Worm (Caenorhabditis elegans): Measurements from ENCODE around the gene lgc-55.

Gene lgc-55

DNA sequence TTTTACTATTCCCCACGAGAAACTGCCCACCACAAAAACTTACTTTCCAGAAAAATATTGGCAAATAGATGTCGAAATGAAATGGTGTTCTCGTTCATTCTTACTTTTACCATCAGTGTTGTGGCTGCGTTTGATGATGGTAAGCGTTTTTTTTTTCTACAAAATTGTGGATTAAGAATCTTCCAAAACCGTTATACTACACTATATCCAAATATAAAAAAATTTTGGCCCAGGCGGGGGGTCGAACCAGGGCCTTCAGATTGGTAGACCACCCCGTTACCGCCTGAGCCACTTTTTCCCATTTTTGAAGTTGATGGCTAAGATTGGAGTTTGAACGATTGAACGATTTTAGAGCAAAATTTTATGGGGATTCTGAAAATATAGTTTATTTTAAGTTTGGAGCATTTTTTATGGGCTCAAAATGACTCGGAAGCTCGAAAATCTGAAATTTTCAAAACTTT, at the start of gene lgc-55:
lgc-55 (plus strand) TSS at position 51 of the 461 bp plus-strand sequence.
- TF ChIP-seq med-1 (GFP tag; optimal IDR thresholded peaks at IDR 0.05; ENCODE audit: insufficient read depth) (no peak), T22C8.4 (GFP tag; IDR thresholded peaks at IDR 0.05) (no peak), cog-1 (tag; optimal IDR thresholded peaks at IDR 0.05) (no peak), tab-1 (GFP tag; IDR thresholded peaks at IDR 0.05) (no peak), ztf-23 (GFP tag; IDR thresholded peaks at IDR 0.05) (no peak), klf-2 (GFP tag; conservative IDR thresholded peaks at IDR 0.05) (no peak), ztf-29 (GFP tag; IDR thresholded peaks at IDR 0.05) (no peak), ref-1 (GFP tag; conservative IDR thresholded peaks at IDR 0.05) (no peak), flt-1 (GFP tag; IDR thresholded peaks at IDR 0.05) (no peak)

DNA sequence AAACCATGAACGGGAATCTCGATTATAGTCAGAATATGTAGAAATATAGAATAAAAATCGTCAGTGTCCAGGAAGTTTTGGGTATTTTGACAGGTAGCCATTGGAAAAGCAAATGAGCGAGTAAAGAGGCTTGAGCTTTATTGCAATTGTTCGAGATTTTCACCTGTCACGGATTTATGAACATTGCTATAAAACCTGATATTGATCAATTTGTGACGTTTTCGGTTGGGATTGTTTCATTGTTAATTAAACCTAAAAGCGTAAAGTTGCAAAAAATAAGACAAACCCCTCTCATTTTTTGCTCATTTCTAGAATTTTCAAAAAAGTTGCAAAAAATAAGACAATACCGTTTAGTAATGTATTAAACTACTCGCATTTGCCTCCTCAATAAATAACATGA, 44.6 kb upstream of the lgc-55 start, which contains the start of gene srh-183:
srh-183 (minus strand) TSS at position 101 of the 400 bp plus-strand sequence.
- no peak for TF ChIP-seq flt-1 (GFP tag; IDR thresholded peaks at IDR 0.05)
- no peak for TF ChIP-seq tab-1 (GFP tag; IDR thresholded peaks at IDR 0.05)
- no peak for TF ChIP-seq klf-2 (GFP tag; conservative IDR thresholded peaks at IDR 0.05)
- TF ChIP-seq med-1 (GFP tag; optimal IDR thresholded peaks at IDR 0.05; ENCODE audit: insufficient read depth), result no peak
- no peak for TF ChIP-seq ztf-23 (GFP tag; IDR thresholded peaks at IDR 0.05)

DNA sequence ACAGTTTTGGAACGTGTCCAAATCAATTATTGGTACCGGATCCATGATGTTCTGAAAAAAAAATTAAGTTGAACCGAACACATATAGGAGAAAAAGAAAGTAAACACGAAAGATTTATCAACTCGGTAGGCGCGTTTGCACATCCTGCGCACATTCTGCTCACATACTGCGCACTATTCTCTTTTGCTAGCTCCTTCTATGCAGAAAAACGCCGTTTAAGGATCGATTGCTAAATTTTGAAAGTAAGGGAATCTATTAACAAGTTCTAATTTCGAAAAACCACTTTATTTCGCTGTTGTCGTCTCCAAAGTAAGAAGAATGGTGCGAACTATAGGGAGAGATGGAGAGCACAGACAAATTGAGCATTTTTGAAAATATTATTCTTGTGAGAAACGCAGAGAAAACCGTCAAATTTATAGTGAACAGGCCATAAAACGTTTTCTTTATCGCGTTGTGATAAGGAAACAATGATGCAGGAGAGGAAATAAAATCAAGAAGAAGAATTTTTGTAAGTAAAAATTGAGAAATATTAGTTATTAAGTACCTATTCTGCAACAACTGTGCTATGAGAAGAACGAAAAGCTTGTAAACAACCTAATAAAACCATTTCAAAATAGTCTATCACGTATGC, 40.9 kb upstream of the lgc-55 start, which contains the start of gene Y60A3A.24:
Y60A3A.24 (minus strand) TSS at position 51 of the 631 bp plus-strand sequence.
- TF ChIP-seq med-1 (GFP tag; optimal IDR thresholded peaks at IDR 0.05; ENCODE audit: insufficient read depth), result no peak

DNA sequence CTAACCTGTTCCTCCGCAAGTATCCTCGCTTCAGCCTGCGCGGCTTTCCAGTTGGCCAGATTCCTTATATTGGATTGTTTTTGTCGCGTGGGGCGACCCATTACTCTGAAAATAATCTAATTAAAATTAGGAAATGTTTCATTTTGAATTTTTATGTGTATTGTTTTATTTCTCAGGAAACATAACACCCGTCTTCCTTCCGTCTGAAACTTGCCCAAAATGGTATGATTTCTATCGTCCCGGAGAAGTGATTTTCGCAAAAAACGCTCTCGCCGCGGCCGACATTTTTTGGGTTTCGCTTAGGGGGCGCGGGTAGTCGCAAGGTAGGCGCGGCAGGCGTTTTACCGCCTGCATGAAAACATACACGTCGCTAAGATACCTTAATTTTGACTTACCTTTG, 36.6 kb upstream of the lgc-55 start, which contains the start of gene clec-260:
clec-260 (minus strand) TSS at position 101 of the 400 bp plus-strand sequence.
- TF ChIP-seq med-1 (GFP tag; optimal IDR thresholded peaks at IDR 0.05; ENCODE audit: insufficient read depth) (no peak), ztf-29 (GFP tag; IDR thresholded peaks at IDR 0.05) (no peak), T22C8.4 (GFP tag; IDR thresholded peaks at IDR 0.05) (no peak), cog-1 (tag; optimal IDR thresholded peaks at IDR 0.05) (no peak), ztf-23 (GFP tag; IDR thresholded peaks at IDR 0.05) (no peak), klf-2 (GFP tag; conservative IDR thresholded peaks at IDR 0.05) (no peak), ref-1 (GFP tag; conservative IDR thresholded peaks at IDR 0.05) (no peak), tab-1 (GFP tag; IDR thresholded peaks at IDR 0.05) (no peak), flt-1 (GFP tag; IDR thresholded peaks at IDR 0.05) (no peak)

DNA sequence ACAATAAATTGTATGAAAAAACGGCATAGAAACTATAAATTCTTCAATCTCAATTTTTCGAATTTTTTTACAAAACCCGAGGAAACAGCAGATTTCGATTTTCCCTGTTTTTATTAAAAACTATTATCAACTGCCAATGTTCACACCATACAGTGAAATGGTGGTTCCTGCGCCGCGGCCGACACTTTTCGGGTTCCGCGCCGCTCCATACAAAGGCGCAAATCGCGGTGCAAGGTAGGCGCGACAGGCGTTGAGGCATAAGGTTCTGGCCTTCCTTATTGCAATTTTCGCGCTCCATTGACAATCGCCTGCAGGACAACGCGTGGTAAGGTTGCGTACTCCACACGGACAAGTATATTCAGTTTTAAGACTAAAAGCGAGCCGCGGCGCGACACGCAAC, 36.1 kb upstream of the lgc-55 start:
- TF ChIP-seq ztf-23 (GFP tag; IDR thresholded peaks at IDR 0.05) (no peak), T22C8.4 (GFP tag; IDR thresholded peaks at IDR 0.05) (no peak), flt-1 (GFP tag; IDR thresholded peaks at IDR 0.05) (no peak), ref-1 (GFP tag; conservative IDR thresholded peaks at IDR 0.05) (no peak), med-1 (GFP tag; optimal IDR thresholded peaks at IDR 0.05; ENCODE audit: insufficient read depth) (no peak), tab-1 (GFP tag; IDR thresholded peaks at IDR 0.05) (no peak), cog-1 (tag; optimal IDR thresholded peaks at IDR 0.05) (no peak), klf-2 (GFP tag; conservative IDR thresholded peaks at IDR 0.05) (no peak), ztf-29 (GFP tag; IDR thresholded peaks at IDR 0.05) (no peak)

DNA sequence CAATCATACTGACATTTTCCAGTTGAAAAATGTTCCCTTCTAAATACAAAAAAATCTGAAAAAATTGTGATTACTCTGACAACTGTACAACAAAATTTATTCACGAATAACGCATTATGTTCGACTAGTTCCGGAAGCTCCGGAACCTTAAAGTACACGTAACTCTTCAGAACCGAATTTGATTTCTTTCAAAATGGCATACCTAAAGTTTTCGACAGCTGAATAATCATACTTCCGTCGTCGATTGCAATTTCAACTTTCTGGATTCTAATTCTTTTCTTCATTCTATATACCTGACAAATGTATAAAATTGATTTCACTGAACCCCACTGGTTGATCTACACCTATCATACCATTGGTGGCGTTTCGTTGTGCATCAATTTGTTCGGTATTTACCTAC, 35.2 kb upstream of the lgc-55 start, which contains the start of gene sri-67:
sri-67 (plus strand) TSS at position 301 of the 400 bp plus-strand sequence.
- TF ChIP-seq tab-1 (GFP tag; IDR thresholded peaks at IDR 0.05), result no peak
- TF ChIP-seq ref-1 (GFP tag; conservative IDR thresholded peaks at IDR 0.05), result no peak

DNA sequence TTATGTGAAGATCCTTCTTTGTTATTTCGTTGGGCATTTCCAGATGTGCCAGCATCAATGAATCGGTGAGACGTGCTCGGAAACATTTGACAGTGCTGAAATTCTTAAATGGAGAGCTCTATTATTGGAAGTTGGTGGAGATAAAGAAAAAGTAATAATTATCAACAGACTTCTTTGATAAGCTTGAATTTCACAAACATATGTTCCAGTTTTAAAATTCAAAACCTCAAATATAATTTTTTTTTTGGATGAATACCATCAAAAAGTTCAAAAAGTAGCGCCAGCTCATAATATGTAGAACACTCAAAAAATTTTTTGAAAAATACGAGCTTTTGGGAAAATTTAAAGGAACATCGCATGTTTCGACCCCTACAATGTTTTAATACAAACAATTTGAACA, 28.8 kb upstream of the lgc-55 start, which contains the start of gene Y60A3A.25:
Y60A3A.25 (minus strand) TSS at position 101 of the 400 bp plus-strand sequence.
- no peak for TF ChIP-seq klf-2 (GFP tag; conservative IDR thresholded peaks at IDR 0.05)
- TF ChIP-seq flt-1 (GFP tag; IDR thresholded peaks at IDR 0.05), result no peak
- no peak for TF ChIP-seq T22C8.4 (GFP tag; IDR thresholded peaks at IDR 0.05)
- TF ChIP-seq cog-1 (tag; optimal IDR thresholded peaks at IDR 0.05), result no peak
- no peak for TF ChIP-seq tab-1 (GFP tag; IDR thresholded peaks at IDR 0.05)
- no peak for TF ChIP-seq ref-1 (GFP tag; conservative IDR thresholded peaks at IDR 0.05)
- TF ChIP-seq ztf-23 (GFP tag; IDR thresholded peaks at IDR 0.05), result no peak
- TF ChIP-seq med-1 (GFP tag; optimal IDR thresholded peaks at IDR 0.05; ENCODE audit: insufficient read depth), result no peak

DNA sequence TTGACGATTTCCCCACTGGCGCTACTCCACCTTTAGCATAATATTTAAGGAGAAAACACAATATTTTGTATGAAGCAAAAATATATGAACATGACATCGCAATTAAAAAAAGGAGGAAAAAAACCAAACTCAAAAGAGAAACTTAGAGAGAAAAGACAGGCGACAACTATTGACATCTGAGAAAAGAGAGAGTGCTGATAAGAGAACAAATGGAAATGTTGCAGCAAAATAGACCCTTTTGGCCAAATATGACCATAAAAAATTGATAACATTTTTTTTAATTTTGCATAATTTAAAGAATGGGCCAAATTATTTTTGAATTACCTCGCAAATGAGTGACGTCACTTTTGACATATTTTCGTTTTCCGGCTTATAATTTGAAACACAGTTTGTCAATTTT, 28.2 kb upstream of the lgc-55 start:
- no peak for TF ChIP-seq med-1 (GFP tag; optimal IDR thresholded peaks at IDR 0.05; ENCODE audit: insufficient read depth)
- TF ChIP-seq klf-2 (GFP tag; conservative IDR thresholded peaks at IDR 0.05), result no peak
- TF ChIP-seq cog-1 (tag; optimal IDR thresholded peaks at IDR 0.05), result no peak
- TF ChIP-seq flt-1 (GFP tag; IDR thresholded peaks at IDR 0.05), result no peak
- no peak for TF ChIP-seq tab-1 (GFP tag; IDR thresholded peaks at IDR 0.05)
- no peak for TF ChIP-seq ztf-23 (GFP tag; IDR thresholded peaks at IDR 0.05)
- TF ChIP-seq ref-1 (GFP tag; conservative IDR thresholded peaks at IDR 0.05), result no peak
- TF ChIP-seq T22C8.4 (GFP tag; IDR thresholded peaks at IDR 0.05), result no peak
- no peak for TF ChIP-seq ztf-29 (GFP tag; IDR thresholded peaks at IDR 0.05)

DNA sequence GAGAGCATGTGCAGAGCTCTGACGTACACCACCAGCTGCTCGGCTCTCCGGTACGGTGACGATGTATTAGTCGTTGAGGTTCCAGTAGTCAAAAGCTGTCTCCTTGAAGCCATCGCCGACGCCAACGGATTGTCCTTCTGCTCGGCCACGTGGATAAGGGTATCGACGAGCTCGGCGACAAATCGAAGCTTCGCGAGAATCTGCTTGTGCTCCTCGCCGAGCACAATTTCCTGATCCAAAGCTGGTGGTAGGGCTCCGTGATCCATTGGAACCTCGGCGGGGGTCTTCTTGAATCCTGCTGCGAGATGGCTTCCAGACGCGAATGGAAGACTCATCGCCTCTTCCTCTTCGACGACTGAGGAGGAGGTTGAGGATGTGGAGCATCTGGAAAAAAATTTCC, 25.4 kb upstream of the lgc-55 start:
- TF ChIP-seq flt-1 (GFP tag; IDR thresholded peaks at IDR 0.05) (no peak), klf-2 (GFP tag; conservative IDR thresholded peaks at IDR 0.05) (no peak), ref-1 (GFP tag; conservative IDR thresholded peaks at IDR 0.05) (no peak), cog-1 (tag; optimal IDR thresholded peaks at IDR 0.05) (no peak), T22C8.4 (GFP tag; IDR thresholded peaks at IDR 0.05) (no peak), med-1 (GFP tag; optimal IDR thresholded peaks at IDR 0.05; ENCODE audit: insufficient read depth) (no peak), ztf-23 (GFP tag; IDR thresholded peaks at IDR 0.05) (no peak), ztf-29 (GFP tag; IDR thresholded peaks at IDR 0.05) (no peak), tab-1 (GFP tag; IDR thresholded peaks at IDR 0.05) (no peak)

DNA sequence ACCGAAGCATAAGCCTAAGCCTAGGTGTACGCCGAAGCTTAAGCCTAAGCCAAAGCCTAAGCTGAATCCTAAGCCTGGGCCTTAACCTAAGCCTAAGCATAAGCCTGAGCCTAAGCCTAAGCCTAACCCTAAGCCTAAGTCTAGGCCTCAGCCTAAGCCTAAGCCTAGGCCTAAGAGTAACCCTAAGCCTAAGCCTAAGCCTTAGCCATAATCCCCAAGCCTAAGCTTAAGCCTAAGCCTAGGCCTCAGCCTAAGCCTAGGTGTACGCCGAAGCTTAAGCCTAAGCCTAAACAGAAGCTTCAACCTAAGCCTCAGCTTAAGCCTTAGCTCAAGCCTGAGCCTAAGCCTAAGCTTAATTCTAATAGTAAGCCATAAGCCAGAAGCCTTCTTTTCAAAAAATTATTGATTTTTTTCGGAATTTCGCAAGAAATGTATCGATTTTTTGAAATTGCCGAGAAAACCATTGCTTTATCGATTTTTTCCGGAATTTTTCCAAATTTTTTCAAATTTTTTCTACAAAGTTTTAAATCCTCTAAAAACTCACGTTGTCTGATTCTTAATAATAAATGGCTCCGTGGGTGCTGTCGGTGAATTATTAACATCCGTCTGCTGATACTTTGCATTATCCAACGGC, 24.5 kb upstream of the lgc-55 start:
- TF ChIP-seq T22C8.4 (GFP tag; IDR thresholded peaks at IDR 0.05) (peak; percentile 81), ztf-29 (GFP tag; IDR thresholded peaks at IDR 0.05) (peak; percentile 89; the same call in 1 of the 2 replicates), flt-1 (GFP tag; IDR thresholded peaks at IDR 0.05) (no peak)
